Fruit fly (Drosophila melanogaster) Kc167 (cell line): ENCODE results near the gene Nfs1.

Experiments
- Myc ChIP-seq: fragments of >200 bp; optimal IDR thresholded peaks from 2 replicates; lab custom pipeline; 2017; ENCODE audit warnings: missing external identifiers
- Sin3A ChIP-seq: fragments of >200 bp; optimal IDR thresholded peaks from 2 replicates; lab custom pipeline; 2018; ENCODE audit warnings: missing external identifiers
- h ChIP-seq: fragments of >200 bp; optimal IDR thresholded peaks from 3 replicates; lab custom pipeline; 2018; ENCODE audit warnings: missing external identifiers
- psq ChIP-seq: fragments of >200 bp; optimal IDR thresholded peaks from 2 replicates; lab custom pipeline; 2017; ENCODE audit warnings: missing external identifiers
- ttk ChIP-seq: sonication (Bioruptor generic); optimal IDR thresholded peaks from 2 replicates; lab custom pipeline; 2017; ENCODE audit warnings: missing external identifiers

DNA sequence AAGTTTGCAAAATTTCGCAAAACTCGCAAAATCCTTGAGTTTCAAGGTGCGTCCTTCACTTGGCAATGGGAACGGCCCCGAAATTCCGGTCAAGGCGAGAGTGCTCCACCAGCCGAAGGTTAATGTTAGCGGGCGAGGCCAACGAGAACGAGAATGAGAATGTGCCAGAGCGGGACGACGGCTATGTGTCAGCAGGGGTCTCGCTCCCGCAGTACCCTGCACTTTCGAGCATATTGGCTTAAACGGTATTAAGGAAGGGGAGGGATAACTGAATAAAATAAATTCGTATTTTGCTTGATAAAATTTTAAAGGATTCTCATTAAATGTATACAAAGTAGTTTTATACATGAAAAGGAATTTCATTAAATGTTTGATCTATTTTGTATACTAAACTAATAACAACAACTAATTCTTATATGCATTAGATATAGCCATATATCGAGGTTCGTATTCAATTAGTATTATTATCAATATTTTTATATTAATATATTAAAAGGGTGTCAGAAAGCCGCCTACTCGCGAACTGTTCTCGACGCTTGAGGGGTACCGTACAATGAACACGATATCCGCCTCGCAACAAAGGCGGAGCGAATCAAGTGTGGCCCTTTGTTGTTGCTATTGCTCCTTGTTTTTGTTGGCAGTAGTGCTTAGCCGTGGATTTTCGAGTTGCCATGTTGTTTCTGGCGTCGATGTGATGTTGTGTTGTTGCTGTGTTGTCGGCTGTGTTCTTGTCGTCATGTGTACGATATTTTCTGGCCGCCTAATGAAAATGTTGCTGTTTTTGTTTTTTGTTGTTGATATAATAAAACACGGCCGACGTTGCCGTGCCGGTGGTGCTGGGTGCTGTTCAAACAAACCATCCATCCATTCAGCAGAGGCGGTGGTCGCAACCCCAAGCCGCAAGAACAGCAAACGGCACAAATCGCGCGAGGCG, 7.2 kb downstream of the Nfs1 start:
- no peak for TF ChIP-seq ttk (lab: Kevin White, UChicago)
- no peak for TF ChIP-seq psq (lab: Kevin White, UChicago)
- no peak for TF ChIP-seq Sin3A (lab: Kevin White, UChicago)
- no peak for TF ChIP-seq Myc (lab: Kevin White, UChicago)
- no peak for TF ChIP-seq h (lab: Kevin White, UChicago)
